Worm (Caenorhabditis elegans): ENCODE measurements around the gene Y67D8C.22.

DNA sequence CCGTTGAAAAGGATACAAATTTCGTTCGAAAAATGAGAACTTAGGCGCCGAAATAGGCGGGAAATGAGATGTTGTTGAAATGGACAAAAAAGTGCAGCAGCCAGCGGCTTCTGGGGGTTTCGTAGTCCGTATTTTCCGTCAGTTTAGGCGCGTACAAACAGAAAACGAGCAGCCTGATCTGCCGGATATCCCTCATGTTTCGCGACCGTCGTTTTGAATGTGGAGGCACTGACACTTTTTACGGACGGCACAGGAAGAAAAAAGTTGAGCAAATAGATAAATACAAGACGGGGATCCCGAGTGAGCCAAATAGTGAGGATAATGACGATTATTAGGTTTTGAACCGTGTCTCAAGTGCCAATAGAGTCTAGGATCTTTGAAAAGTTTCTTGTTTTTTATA, at the start of gene Y67D8C.22:
- TF ChIP-seq madf-5 (GFP tag; IDR thresholded peaks at IDR 0.05) (no peak), ama-1 (optimal IDR thresholded peaks at IDR 0.05) (no peak), nhr-237 (tag; optimal IDR thresholded peaks at IDR 0.05) (no peak), mdt-29 (GFP tag; IDR thresholded peaks at IDR 0.05) (no peak), ceh-82 (tag; optimal IDR thresholded peaks at IDR 0.05) (no peak), mep-1 (tag; optimal IDR thresholded peaks at IDR 0.05) (no peak), aha-1 (tag) (peak; percentile 72), egl-27 (tag; optimal IDR thresholded peaks at IDR 0.05) (no peak), lim-7 (GFP tag; IDR thresholded peaks at IDR 0.05) (no peak), F49E8.2 (tag; optimal IDR thresholded peaks at IDR 0.05; ENCODE audit: borderline replicate concordance) (no peak), R02D3.7 (tag; optimal IDR thresholded peaks at IDR 0.05) (no peak), zag-1 (tag; optimal IDR thresholded peaks at IDR 0.05) (no peak), ces-1 (GFP tag; optimal IDR thresholded peaks at IDR 0.05) (no peak), skn-1 (tag; optimal IDR thresholded peaks at IDR 0.05) (no peak)

All from whole organism, L4 larva.